Fruit fly (Drosophila melanogaster) whole organism, embryonic: ENCODE measurements around the gene Ero1L.

ENCODE experiments used
- Hey ChIP-seq: fragments of 200-800 bp; sonication (Bioruptor generic); optimal IDR thresholded peaks from 3 replicates; lab custom pipeline; 2018; ENCODE audit warnings: missing biosample characterization, mild to moderate bottlenecking, missing genetic modification characterization
- abd-A ChIP-seq: fragments of 200-800 bp; sonication (Bioruptor generic); optimal IDR thresholded peaks from 3 replicates; lab custom pipeline; 2019; ENCODE audit warnings: missing biosample characterization, mild to moderate bottlenecking, missing genetic modification characterization, moderate library complexity

DNA sequence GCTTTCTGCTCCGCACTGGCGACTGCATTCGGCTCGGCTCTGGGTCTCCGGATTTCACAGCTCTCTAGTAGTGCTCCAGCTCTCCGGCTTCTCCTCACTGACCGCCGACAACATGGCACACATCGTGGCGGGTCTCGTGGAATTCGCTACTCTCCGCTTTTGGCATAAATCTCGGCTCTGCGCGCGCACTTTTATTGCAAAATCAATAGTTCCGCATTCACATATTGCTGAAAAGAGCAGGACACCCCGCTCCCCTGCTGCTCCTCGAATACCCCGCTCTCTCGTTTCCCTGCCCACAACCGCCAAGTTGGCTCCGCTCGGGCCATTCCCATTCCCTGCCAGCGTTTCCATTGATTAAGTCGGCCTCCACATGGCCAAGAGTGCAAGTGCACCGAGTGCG lies 15.1 kb downstream of the Ero1L start:
- TF ChIP-seq abd-A (peak; percentile 77), Hey (no peak)
